Fruit fly (Drosophila melanogaster) whole organism, embryonic: ENCODE results near the gene CG11768.
A peak's percentile ranks its signal among the peaks of the same experiment; 100 is the strongest.

Experiments
- ATbp ChIP-seq: fragments of 200-800 bp; sonication (Bioruptor generic); optimal IDR thresholded peaks from 2 replicates; lab custom pipeline; 2017; ENCODE audit warnings: missing biosample characterization, mild to moderate bottlenecking, missing genetic modification characterization, missing genetic modification reagents
- Adf1 ChIP-seq: fragments of 200-800 bp; sonication (Bioruptor generic); IDR thresholded peaks from 2 replicates; pipeline ENCODE4 v1.3.6; 2022; ENCODE audit warnings: missing biosample characterization, missing genetic modification characterization
- CG10209 ChIP-seq: fragments of 200-800 bp; sonication (Bioruptor generic); optimal IDR thresholded peaks from 3 replicates; lab custom pipeline; 2017; ENCODE audit warnings: missing biosample characterization, mild to moderate bottlenecking, missing genetic modification characterization, missing genetic modification reagents
- CG10431 ChIP-seq: fragments of 200-800 bp; sonication (Bioruptor generic); optimal IDR thresholded peaks from 3 replicates; lab custom pipeline; 2018; ENCODE audit warnings: missing biosample characterization, mild to moderate bottlenecking, missing genetic modification characterization
- CG10543 ChIP-seq: fragments of 200-800 bp; sonication (Bioruptor generic); optimal IDR thresholded peaks from 3 replicates; lab custom pipeline; 2017; ENCODE audit warnings: missing biosample characterization, mild to moderate bottlenecking, missing genetic modification characterization, moderate library complexity
- CG10654 ChIP-seq: fragments of 200-800 bp; sonication (Bioruptor generic); optimal IDR thresholded peaks from 2 replicates; lab custom pipeline; 2016; ENCODE audit warnings: missing biosample characterization, missing genetic modification characterization
- CG10959 ChIP-seq: fragments of 200-800 bp; sonication (Bioruptor generic); IDR thresholded peaks from 2 replicates; pipeline ENCODE4 v1.3.6; 2022; ENCODE audit warnings: missing biosample characterization, missing genetic modification characterization
- CG11560 ChIP-seq: fragments of 200-800 bp; sonication (Bioruptor generic); IDR thresholded peaks from 3 replicates; pipeline ENCODE4 v1.3.6; 2022; ENCODE audit warnings: missing biosample characterization, missing genetic modification characterization
- CG12219 ChIP-seq: fragments of 200-800 bp; sonication (Bioruptor generic); optimal IDR thresholded peaks from 3 replicates; lab custom pipeline; 2018; ENCODE audit warnings: missing biosample characterization, mild to moderate bottlenecking, missing genetic modification characterization
- CG13123 ChIP-seq: fragments of 200-800 bp; sonication (Bioruptor generic); optimal IDR thresholded peaks from 2 replicates; lab custom pipeline; 2016; ENCODE audit warnings: missing biosample characterization, missing genetic modification characterization
- CG13624 ChIP-seq: fragments of 200-800 bp; sonication (Bioruptor generic); optimal IDR thresholded peaks from 2 replicates; lab custom pipeline; 2016; ENCODE audit warnings: missing biosample characterization, missing genetic modification characterization
- CG16815 ChIP-seq: fragments of 200-800 bp; sonication (Bioruptor generic); optimal IDR thresholded peaks from 3 replicates; lab custom pipeline; 2017; ENCODE audit warnings: missing biosample characterization, mild to moderate bottlenecking, missing genetic modification characterization
- CG17568 ChIP-seq: fragments of 200-800 bp; sonication (Bioruptor generic); optimal IDR thresholded peaks from 2 replicates; lab custom pipeline; 2018; ENCODE audit warnings: missing biosample characterization, mild to moderate bottlenecking, missing genetic modification characterization, moderate library complexity
- CG17612 ChIP-seq: fragments of 200-800 bp; sonication (Bioruptor generic); IDR thresholded peaks from 2 replicates; pipeline ENCODE4 v1.3.6; 2022; ENCODE audit warnings: missing biosample characterization, missing genetic modification characterization
- CG1832 ChIP-seq: fragments of 200-800 bp; sonication (Bioruptor generic); optimal IDR thresholded peaks from 2 replicates; lab custom pipeline; 2017; ENCODE audit warnings: missing biosample characterization, mild to moderate bottlenecking, missing genetic modification characterization, inconsistent platforms
- CG18599 ChIP-seq: fragments of 200-800 bp; sonication (Bioruptor generic); optimal IDR thresholded peaks from 3 replicates; lab custom pipeline; 2017; ENCODE audit warnings: missing biosample characterization, missing genetic modification characterization, mild to moderate bottlenecking, moderate library complexity, missing genetic modification reagents
- CG18619 ChIP-seq: fragments of 200-800 bp; sonication (Bioruptor generic); optimal IDR thresholded peaks from 3 replicates; lab custom pipeline; 2017; ENCODE audit warnings: missing biosample characterization, mild to moderate bottlenecking, missing genetic modification characterization
- CG2678 ChIP-seq: fragments of 200-800 bp; sonication (Bioruptor generic); optimal IDR thresholded peaks from 3 replicates; lab custom pipeline; 2019; ENCODE audit warnings: missing biosample characterization, mild to moderate bottlenecking, missing genetic modification characterization, moderate library complexity
- CG30431 ChIP-seq: fragments of 200-800 bp; sonication (Bioruptor generic); optimal IDR thresholded peaks from 2 replicates; lab custom pipeline; 2017; ENCODE audit warnings: missing biosample characterization, missing genetic modification characterization
- CG3163 ChIP-seq: fragments of 200-800 bp; sonication (Bioruptor generic); optimal IDR thresholded peaks from 3 replicates; lab custom pipeline; 2016; ENCODE audit warnings: missing biosample characterization, missing genetic modification characterization
- CG6683 ChIP-seq: fragments of 200-800 bp; sonication (Bioruptor generic); optimal IDR thresholded peaks from 2 replicates; lab custom pipeline; 2017; ENCODE audit warnings: missing biosample characterization, mild to moderate bottlenecking, missing genetic modification characterization, missing genetic modification reagents
- CG7928 ChIP-seq: fragments of 200-800 bp; sonication (Bioruptor generic); optimal IDR thresholded peaks from 2 replicates; lab custom pipeline; 2017; ENCODE audit warnings: missing biosample characterization, mild to moderate bottlenecking, missing genetic modification characterization
- CG9932 ChIP-seq: fragments of 200-800 bp; sonication (Bioruptor generic); IDR thresholded peaks from 2 replicates; pipeline ENCODE4 v1.3.6; 2022; ENCODE audit warnings: missing biosample characterization, missing genetic modification characterization
- Dip3 ChIP-seq: fragments of 200-800 bp; sonication (Bioruptor generic); optimal IDR thresholded peaks from 3 replicates; lab custom pipeline; 2016; ENCODE audit warnings: missing biosample characterization, missing genetic modification characterization
- Ets97D ChIP-seq: fragments of 200-800 bp; sonication (Bioruptor generic); optimal IDR thresholded peaks from 3 replicates; lab custom pipeline; 2016; ENCODE audit warnings: missing biosample characterization, missing genetic modification characterization
- GATAe ChIP-seq: fragments of 200-800 bp; sonication (Bioruptor generic); conservative IDR thresholded peaks from 2 replicates; pipeline ENCODE4 v1.3.6; 2022; ENCODE audit warnings: missing biosample characterization, missing genetic modification characterization
- H15 ChIP-seq: fragments of 200-800 bp; sonication (Bioruptor generic); IDR thresholded peaks from 3 replicates; pipeline ENCODE4 v1.3.6; 2022; ENCODE audit warnings: missing biosample characterization, missing genetic modification characterization
- HLH54F ChIP-seq: fragments of 200-800 bp; sonication (Bioruptor generic); optimal IDR thresholded peaks from 3 replicates; lab custom pipeline; 2016; ENCODE audit warnings: missing biosample characterization, missing genetic modification characterization
- Kr ChIP-seq: fragments of 200-800 bp; sonication (Bioruptor generic); optimal IDR thresholded peaks from 2 replicates; lab custom pipeline; 2017; ENCODE audit warnings: missing biosample characterization, mild to moderate bottlenecking, missing genetic modification characterization
- Lim3 ChIP-seq: fragments of 200-800 bp; sonication (Bioruptor generic); IDR thresholded peaks from 2 replicates; pipeline ENCODE4 v1.3.6; 2022; ENCODE audit warnings: missing biosample characterization, missing genetic modification characterization
- NK7.1 ChIP-seq: fragments of 200-800 bp; sonication (Bioruptor generic); optimal IDR thresholded peaks from 3 replicates; lab custom pipeline; 2016; ENCODE audit warnings: missing biosample characterization, missing genetic modification characterization
- Nf-YC ChIP-seq: fragments of 200-800 bp; optimal IDR thresholded peaks from 3 replicates; lab custom pipeline; 2019; ENCODE audit warnings: missing biosample characterization, mild to moderate bottlenecking, missing genetic modification characterization, moderate library complexity
- Scr ChIP-seq: fragments of 200-800 bp; sonication (Bioruptor generic); IDR thresholded peaks from 2 replicates; pipeline ENCODE4 v1.3.6; 2022; ENCODE audit warnings: missing biosample characterization, missing genetic modification characterization; ENCODE audit not compliant: partially characterized antibody
- Spps ChIP-seq: fragments of 200-800 bp; sonication (Bioruptor generic); optimal IDR thresholded peaks from 2 replicates; lab custom pipeline; 2018; ENCODE audit warnings: missing biosample characterization, mild to moderate bottlenecking, missing genetic modification characterization
- al ChIP-seq: fragments of 200-800 bp; sonication (Bioruptor generic); IDR thresholded peaks from 2 replicates; pipeline ENCODE4 v1.3.6; 2022; ENCODE audit warnings: missing biosample characterization, missing genetic modification characterization
- amos ChIP-seq: fragments of 200-800 bp; sonication (Bioruptor generic); IDR thresholded peaks from 2 replicates; pipeline ENCODE4 v1.3.6; 2022; ENCODE audit warnings: missing biosample characterization, missing genetic modification characterization; ENCODE audit not compliant: partially characterized antibody
- ato ChIP-seq: fragments of 200-800 bp; sonication (Bioruptor generic); IDR thresholded peaks from 2 replicates; pipeline ENCODE4 v1.3.6; 2022; ENCODE audit warnings: missing biosample characterization, missing genetic modification characterization; ENCODE audit not compliant: partially characterized antibody
- chn ChIP-seq: fragments of 200-800 bp; sonication (Bioruptor generic); optimal IDR thresholded peaks from 2 replicates; lab custom pipeline; 2016; ENCODE audit warnings: missing biosample characterization, missing genetic modification characterization
- dmrt99B ChIP-seq: fragments of 200-800 bp; sonication (Bioruptor generic); optimal IDR thresholded peaks from 2 replicates; lab custom pipeline; 2018; ENCODE audit warnings: missing biosample characterization, mild to moderate bottlenecking, missing genetic modification characterization, moderate library complexity
- gcm2 ChIP-seq: fragments of 200-800 bp; sonication (Bioruptor generic); optimal IDR thresholded peaks from 2 replicates; lab custom pipeline; 2016; ENCODE audit warnings: missing biosample characterization, missing genetic modification characterization
- gro ChIP-seq: fragments of 200-800 bp; sonication (Bioruptor generic); optimal IDR thresholded peaks from 2 replicates; lab custom pipeline; 2016; ENCODE audit warnings: missing biosample characterization, missing genetic modification characterization
- lola ChIP-seq, 3 experiments: fragments of >200 bp in 2 of 3; fragments of 200-800 bp in 1 of 3; sonication (Bioruptor generic) in 1 of 3; optimal IDR thresholded peaks; 2 replicates each; lab custom pipeline; 2017 to 2019; ENCODE audit warnings: missing biosample characterization in 3 of 3, missing genetic modification characterization in 3 of 3, mild to moderate bottlenecking in 1 of 3, moderate library complexity in 1 of 3
- luna ChIP-seq: fragments of 200-800 bp; sonication (Bioruptor generic); optimal IDR thresholded peaks from 2 replicates; lab custom pipeline; 2016; ENCODE audit warnings: missing biosample characterization, missing genetic modification characterization
- pho ChIP-seq: fragments of 200-800 bp; sonication (Bioruptor generic); optimal IDR thresholded peaks from 2 replicates; lab custom pipeline; 2016; ENCODE audit warnings: missing biosample characterization, missing genetic modification characterization
- pros ChIP-seq: fragments of 200-800 bp; sonication (Bioruptor generic); optimal IDR thresholded peaks from 3 replicates; lab custom pipeline; 2019; ENCODE audit warnings: missing biosample characterization, mild to moderate bottlenecking, missing genetic modification characterization, moderate library complexity
- sens-2 ChIP-seq: fragments of 200-800 bp; sonication (Bioruptor generic); IDR thresholded peaks from 2 replicates; pipeline ENCODE4 v1.3.6; 2022; ENCODE audit warnings: missing biosample characterization, missing genetic modification characterization
- ssp ChIP-seq: fragments of 200-800 bp; sonication (Bioruptor generic); IDR thresholded peaks from 2 replicates; pipeline ENCODE4 v1.3.6; 2022; ENCODE audit warnings: missing biosample characterization, missing genetic modification characterization
- tgo ChIP-seq: fragments of 200-800 bp; sonication (Bioruptor generic); IDR thresholded peaks from 3 replicates; pipeline ENCODE4 v1.3.6; 2022; ENCODE audit warnings: missing biosample characterization, missing genetic modification characterization
- tll ChIP-seq, 2 experiments: fragments of 200-800 bp in 1 of 2; fragments of >200 bp in 1 of 2; sonication (Bioruptor generic) in 1 of 2; optimal IDR thresholded peaks; 2 replicates each; lab custom pipeline; 2017 to 2019; ENCODE audit warnings: missing biosample characterization in 2 of 2, missing genetic modification characterization in 2 of 2, mild to moderate bottlenecking in 1 of 2, moderate library complexity in 1 of 2
- unc-4 ChIP-seq: fragments of 200-800 bp; sonication (Bioruptor generic); IDR thresholded peaks from 2 replicates; pipeline ENCODE4 v1.3.6; 2022; ENCODE audit warnings: missing biosample characterization, missing genetic modification characterization; ENCODE audit not compliant: partially characterized antibody
- wor ChIP-seq: fragments of 200-800 bp; sonication (Bioruptor generic); IDR thresholded peaks from 2 replicates; pipeline ENCODE4 v1.3.6; 2022; ENCODE audit warnings: missing biosample characterization, missing genetic modification characterization

CG11768 gene

dm6 chr3R:8808518-8808921 lies 40.5 kb upstream of the CG11768 start (continued):
- TF ChIP-seq CG10959 (GFP tag; lab: Robert Waterston, UW) = peak; percentile 84
- TF ChIP-seq CG18619 (GFP tag; lab: Kevin White, UChicago) = peak; percentile 63
- TF ChIP-seq gcm2 (GFP tag; lab: Kevin White, UChicago) = no peak
- no peak for TF ChIP-seq CG10543
- no peak for TF ChIP-seq al (GFP tag; lab: Robert Waterston, UW)
- TF ChIP-seq gro (GFP tag; lab: Kevin White, UChicago) = no peak
- TF ChIP-seq HLH54F (GFP tag; lab: Kevin White, UChicago) = peak; percentile 8
- TF ChIP-seq Spps (tag; lab: Kevin White, UChicago) = peak; percentile 85
- TF ChIP-seq CG2678 (tag; lab: Kevin White, UChicago) = peak; percentile 77
- TF ChIP-seq Kr (GFP tag; lab: Kevin White, UChicago) = peak; percentile 61
- no peak for TF ChIP-seq CG1832
- no peak for TF ChIP-seq CG6683 (GFP tag; lab: Kevin White, UChicago)
- TF ChIP-seq CG11560 (tag; lab: Robert Waterston, UW) = no peak
- TF ChIP-seq Ets97D (GFP tag; lab: Kevin White, UChicago) = no peak
- TF ChIP-seq CG7928 (GFP tag; lab: Kevin White, UChicago) = peak; percentile 11
- peak; percentile 71 for TF ChIP-seq CG30431
- peak; percentile 59 for TF ChIP-seq CG10654 (GFP tag; lab: Kevin White, UChicago)
- no peak for TF ChIP-seq H15
- TF ChIP-seq Scr (GFP tag; lab: Robert Waterston, UW) = no peak
- 0 out of 2 replicates have a peak, but pooled peaks have one; percentile 51 for TF ChIP-seq sens-2
- TF ChIP-seq amos (GFP tag; lab: Robert Waterston, UW) = no peak
- peak; percentile 20 for TF ChIP-seq CG13624 (GFP tag; lab: Kevin White, UChicago)
- TF ChIP-seq ato (GFP tag; lab: Robert Waterston, UW) = no peak
- no peak for TF ChIP-seq CG17612
- TF ChIP-seq CG10209 (GFP tag; lab: Kevin White, UChicago) = peak; percentile 68
- TF ChIP-seq Nf-YC (tag; lab: Kevin White, UChicago) = no peak
- TF ChIP-seq CG12219 (GFP tag; lab: Kevin White, UChicago) = peak; percentile 40
- no peak for TF ChIP-seq unc-4 (GFP tag; lab: Robert Waterston, UW)
- TF ChIP-seq dmrt99B (tag; lab: Kevin White, UChicago) = peak; percentile 61
- no peak for TF ChIP-seq Adf1 (GFP tag; lab: Robert Waterston, UW)
- TF ChIP-seq Dip3 (GFP tag; lab: Kevin White, UChicago) = no peak
- no peak for TF ChIP-seq Lim3 (GFP tag; lab: Robert Waterston, UW)
- TF ChIP-seq lola (GFP tag; optimal IDR thresholded peaks at IDR 0.05; lab: Kevin White, UChicago) = peak in 1 of 3 experiments; percentile 97
- no peak for TF ChIP-seq wor (GFP tag; lab: Robert Waterston, UW)
- TF ChIP-seq CG3163 (GFP tag; lab: Kevin White, UChicago) = no peak
- no peak for TF ChIP-seq GATAe (GFP tag; lab: Robert Waterston, UW)
- peak; percentile 46 for TF ChIP-seq NK7.1 (GFP tag; lab: Kevin White, UChicago)
- no peak for TF ChIP-seq CG9932 (GFP tag; lab: Robert Waterston, UW)
- TF ChIP-seq CG10431 (GFP tag; lab: Kevin White, UChicago) = peak; percentile 29
- TF ChIP-seq CG17568 (GFP tag; lab: Kevin White, UChicago) = peak; percentile 43
- TF ChIP-seq tgo (GFP tag; lab: Robert Waterston, UW) = peak; percentile 35; the same call in 2 of the 3 replicates
- no peak for TF ChIP-seq chn (GFP tag; lab: Kevin White, UChicago)
- peak; percentile 19 for TF ChIP-seq CG13123 (GFP tag; lab: Kevin White, UChicago)
- TF ChIP-seq luna (GFP tag; lab: Kevin White, UChicago) = no peak
- peak; percentile 45 for TF ChIP-seq ATbp (GFP tag; lab: Kevin White, UChicago)
- TF ChIP-seq tll (GFP tag; optimal IDR thresholded peaks at IDR 0.05; lab: Kevin White, UChicago) = peak in 1 of 2 experiments; percentile 98
- TF ChIP-seq ssp (GFP tag; lab: Robert Waterston, UW) = no peak
- TF ChIP-seq pros (GFP tag; lab: Kevin White, UChicago) = no peak
- peak; percentile 89 for TF ChIP-seq CG16815 (GFP tag; lab: Kevin White, UChicago)
- TF ChIP-seq pho = no peak
- TF ChIP-seq CG18599 = peak; percentile 40
